Fruit fly (Drosophila melanogaster): ENCODE data around the gene nyo.

nyo gene

dm6 chr3R:31605117-31605432 lies 62.2 kb downstream of the nyo start (continued):
- TF ChIP-seq eve (GFP tag; optimal IDR thresholded peaks at IDR 0.05) (peak in 1 of 2 experiments; percentile 74), grau (tag; optimal IDR thresholded peaks at IDR 0.05) (peak; percentile 84), CG17385 (GFP tag; optimal IDR thresholded peaks at IDR 0.05) (no peak), Sin3A (optimal IDR thresholded peaks at IDR 0.05) (no peak), Drgx (GFP tag; IDR thresholded peaks at IDR 0.05) (no peak), CG12391 (tag; optimal IDR thresholded peaks at IDR 0.05) (no peak), hkb (optimal IDR thresholded peaks at IDR 0.05) (no peak), hkb (GFP tag; IDR thresholded peaks at IDR 0.05) (no peak), her (GFP tag; optimal IDR thresholded peaks at IDR 0.05) (no peak), nau (GFP tag; optimal IDR thresholded peaks at IDR 0.05) (no peak), lov (optimal IDR thresholded peaks at IDR 0.05) (no peak), lov (GFP tag; IDR thresholded peaks at IDR 0.05) (no peak), CG17912 (GFP tag; optimal IDR thresholded peaks at IDR 0.05) (no peak), CG8924 (tag; optimal IDR thresholded peaks at IDR 0.05) (no peak), CG11093 (GFP tag; IDR thresholded peaks at IDR 0.05) (no peak), CG12769 (tag; optimal IDR thresholded peaks at IDR 0.05) (no peak), NK7.1 (GFP tag; optimal IDR thresholded peaks at IDR 0.05) (no peak), CG2678 (tag; optimal IDR thresholded peaks at IDR 0.05) (peak; percentile 4), CG14441 (GFP tag; IDR thresholded peaks at IDR 0.05) (no peak), CG12219 (GFP tag; optimal IDR thresholded peaks at IDR 0.05) (no peak), sd (tag; optimal IDR thresholded peaks at IDR 0.05) (no peak), CG1233 (GFP tag; optimal IDR thresholded peaks at IDR 0.05) (no peak), Blimp-1 (GFP tag; optimal IDR thresholded peaks at IDR 0.05) (no peak), CG3726 (GFP tag; IDR thresholded peaks at IDR 0.05) (no peak), Hr78 (GFP tag; optimal IDR thresholded peaks at IDR 0.05) (peak in 1 of 2 experiments; percentile 90), Rfx (GFP tag; IDR thresholded peaks at IDR 0.05) (peak; percentile 13; the same call in 1 of the 2 replicates), pfk (GFP tag; optimal IDR thresholded peaks at IDR 0.05) (peak; percentile 66), luna (GFP tag; optimal IDR thresholded peaks at IDR 0.05) (no peak), CG2202 (tag; optimal IDR thresholded peaks at IDR 0.05) (no peak), CG12155 (GFP tag; optimal IDR thresholded peaks at IDR 0.05) (no peak), fd96Cb (tag; optimal IDR thresholded peaks at IDR 0.05) (no peak), HLH54F (GFP tag; optimal IDR thresholded peaks at IDR 0.05) (no peak), CG11723 (GFP tag; optimal IDR thresholded peaks at IDR 0.05) (no peak), tin (GFP tag; optimal IDR thresholded peaks at IDR 0.05) (no peak), Meics (GFP tag; optimal IDR thresholded peaks at IDR 0.05) (no peak), zen (tag; optimal IDR thresholded peaks at IDR 0.05) (no peak), CG17359 (tag; optimal IDR thresholded peaks at IDR 0.05) (no peak), dysf (GFP tag; IDR thresholded peaks at IDR 0.05) (0 out of 3 replicates have a peak, but pooled peaks have one; percentile 13), ERR (GFP tag; optimal IDR thresholded peaks at IDR 0.05) (no peak), Pdp1 (GFP tag; optimal IDR thresholded peaks at IDR 0.05) (peak in 1 of 2 experiments; percentile 78), emc (GFP tag; optimal IDR thresholded peaks at IDR 0.05) (no peak), kay (GFP tag; optimal IDR thresholded peaks at IDR 0.05) (no peak), sens (GFP tag) (no peak), Stat92E (GFP tag; optimal IDR thresholded peaks at IDR 0.05) (no peak), Scr (GFP tag; IDR thresholded peaks at IDR 0.05; ENCODE audit: partially characterized antibody) (no peak), CG8290 (GFP tag; optimal IDR thresholded peaks at IDR 0.05) (no peak), CG8290 (tag; optimal IDR thresholded peaks at IDR 0.05) (peak in 1 of 2 experiments; percentile 8), Nf-YB (GFP tag; optimal IDR thresholded peaks at IDR 0.05) (no peak), onecut (GFP tag; IDR thresholded peaks at IDR 0.05) (no peak), pnt (GFP tag; optimal IDR thresholded peaks at IDR 0.05) (no peak), row (GFP tag; IDR thresholded peaks at IDR 0.05) (0 out of 3 replicates have a peak, but pooled peaks have one; percentile 7), CG2199 (GFP tag; IDR thresholded peaks at IDR 0.05) (0 out of 3 replicates have a peak, but pooled peaks have one; percentile 27)

Measured in whole organism, embryonic.